Worm (Caenorhabditis elegans) whole organism, midembryonic: ENCODE data around the gene C14A4.13.

Source experiments
- T22C8.4 ChIP-seq: fragments of 200-800 bp; sonication (Bioruptor generic); IDR thresholded peaks from 2 replicates; pipeline ENCODE4 v1.3.6; 2022; ENCODE audit warnings: missing genetic modification characterization, missing compliant biosample characterization
- flt-1 ChIP-seq: fragments of 200-800 bp; sonication (Bioruptor generic); IDR thresholded peaks from 2 replicates; pipeline ENCODE4 v1.3.6; 2022; ENCODE audit warnings: missing genetic modification characterization, missing compliant biosample characterization
- med-1 ChIP-seq: sonication (generic microtip); optimal IDR thresholded peaks from 2 replicates; lab custom pipeline; 2017; ENCODE audit warnings: missing genetic modification characterization, mild to moderate bottlenecking, missing compliant biosample characterization, antibody characterized with exemption, missing genetic modification reagents; ENCODE audit not compliant: insufficient read depth
- tab-1 ChIP-seq: fragments of 200-800 bp; sonication (Bioruptor generic); IDR thresholded peaks from 2 replicates; pipeline ENCODE4 v1.3.6; 2022; ENCODE audit warnings: missing genetic modification characterization, missing compliant biosample characterization
- ztf-23 ChIP-seq: fragments of 200-800 bp; sonication (Bioruptor generic); IDR thresholded peaks from 2 replicates; pipeline ENCODE4 v1.3.6; 2022; ENCODE audit warnings: missing genetic modification reagents, missing genetic modification characterization, missing compliant biosample characterization

- TF ChIP-seq flt-1 (GFP tag; lab: Robert Waterston, UW) (no peak), T22C8.4 (GFP tag; lab: Robert Waterston, UW) (no peak), med-1 (GFP tag; lab: Kevin White, UChicago) (no peak), tab-1 (GFP tag; lab: Robert Waterston, UW) (no peak), ztf-23 (GFP tag; lab: Robert Waterston, UW) (no peak)
Measured at ce11 chrII:10587742-10588141, 30.5 kb upstream of the C14A4.13 start, which contains the start of gene crn-3.
